Worm (Caenorhabditis elegans) whole organism, late embryonic: Measurements from ENCODE around the gene srz-97.

ENCODE experiments used
- C38D4.7 ChIP-seq: fragments of 200-800 bp; sonication (Bioruptor generic); optimal IDR thresholded peaks from 2 replicates; lab custom pipeline; 2018; ENCODE audit warnings: mild to moderate bottlenecking, missing genetic modification characterization, moderate library complexity, missing compliant biosample characterization
- K02D7.2 ChIP-seq: sonication (generic microtip); optimal IDR thresholded peaks from 2 replicates; lab custom pipeline; 2017; ENCODE audit warnings: mild to moderate bottlenecking, missing genetic modification characterization, missing compliant biosample characterization
- K09A11.1 ChIP-seq: sonication (generic microtip); optimal IDR thresholded peaks from 2 replicates; lab custom pipeline; 2017; ENCODE audit warnings: antibody characterized with exemption, mild to moderate bottlenecking, missing genetic modification characterization, missing compliant biosample characterization; ENCODE audit not compliant: insufficient read depth
- T23F11.4 ChIP-seq: fragments of 200-800 bp; sonication (Bioruptor generic); optimal IDR thresholded peaks from 2 replicates; lab custom pipeline; 2018; ENCODE audit warnings: mild to moderate bottlenecking, missing genetic modification characterization, missing compliant biosample characterization
- Y22D7AL.16 ChIP-seq: sonication (generic microtip); optimal IDR thresholded peaks from 2 replicates; lab custom pipeline; 2016; ENCODE audit warnings: missing genetic modification characterization, missing compliant biosample characterization
- ceh-14 ChIP-seq: sonication (generic microtip); optimal IDR thresholded peaks from 2 replicates; lab custom pipeline; 2016; ENCODE audit warnings: missing genotype, missing genetic modification characterization, missing compliant biosample characterization
- ceh-18 ChIP-seq: sonication (generic microtip); optimal IDR thresholded peaks from 2 replicates; lab custom pipeline; 2016; ENCODE audit warnings: missing genetic modification characterization, missing compliant biosample characterization
- ceh-19 ChIP-seq: fragments of 200-800 bp; sonication (Bioruptor generic); optimal IDR thresholded peaks from 2 replicates; lab custom pipeline; 2018; ENCODE audit warnings: mild to moderate bottlenecking, missing genetic modification characterization, missing compliant biosample characterization
- ceh-31 ChIP-seq: sonication (generic microtip); optimal IDR thresholded peaks from 2 replicates; lab custom pipeline; 2016; ENCODE audit warnings: missing genetic modification characterization, missing compliant biosample characterization
- ceh-34 ChIP-seq: sonication (generic microtip); optimal IDR thresholded peaks from 2 replicates; lab custom pipeline; 2016; ENCODE audit warnings: mild to moderate bottlenecking, missing genetic modification characterization, missing compliant biosample characterization
- ceh-45 ChIP-seq: fragments of 200-800 bp; sonication (Bioruptor generic); IDR thresholded peaks from 2 replicates; pipeline ENCODE4 v1.3.6; 2022; ENCODE audit warnings: missing genetic modification reagents, missing genetic modification characterization, missing compliant biosample characterization
- ceh-48 ChIP-seq: sonication (generic microtip); optimal IDR thresholded peaks from 2 replicates; lab custom pipeline; 2016; ENCODE audit warnings: missing genetic modification characterization, inconsistent platforms, missing compliant biosample characterization
- ceh-6 ChIP-seq: fragments of 200-800 bp; sonication (Bioruptor generic); optimal IDR thresholded peaks from 2 replicates; lab custom pipeline; 2018; ENCODE audit warnings: mild to moderate bottlenecking, missing genetic modification characterization, missing compliant biosample characterization
- ceh-9 ChIP-seq: sonication (generic microtip); optimal IDR thresholded peaks from 2 replicates; lab custom pipeline; 2016; ENCODE audit warnings: mild to moderate bottlenecking, missing genetic modification characterization, inconsistent platforms, missing compliant biosample characterization
- eyg-1 ChIP-seq: sonication (generic microtip); optimal IDR thresholded peaks from 2 replicates; lab custom pipeline; 2016; ENCODE audit warnings: missing genotype, missing genetic modification characterization, missing compliant biosample characterization
- fax-1 ChIP-seq: sonication (generic microtip); optimal IDR thresholded peaks from 2 replicates; lab custom pipeline; 2016; ENCODE audit warnings: missing genotype, missing genetic modification characterization, missing compliant biosample characterization
- fkh-10 ChIP-seq: fragments of 150-350 bp; optimal IDR thresholded peaks from 2 replicates; lab custom pipeline; 2014; ENCODE audit warnings: missing biosample characterization, missing genetic modification reagents, missing genetic modification characterization
- fkh-6 ChIP-seq: sonication (generic microtip); optimal IDR thresholded peaks from 2 replicates; lab custom pipeline; 2016; ENCODE audit warnings: missing genetic modification characterization, missing compliant biosample characterization
- hlh-8 ChIP-seq: sonication (generic microtip); optimal IDR thresholded peaks from 2 replicates; lab custom pipeline; 2016; ENCODE audit warnings: missing genotype, missing genetic modification characterization, missing compliant biosample characterization
- lim-6 ChIP-seq: sonication (generic microtip); optimal IDR thresholded peaks from 2 replicates; lab custom pipeline; 2016; ENCODE audit warnings: missing genetic modification characterization, missing compliant biosample characterization
- lin-11 ChIP-seq: fragments of 200-800 bp; sonication (Bioruptor generic); optimal IDR thresholded peaks from 2 replicates; lab custom pipeline; 2018; ENCODE audit warnings: mild to moderate bottlenecking, missing genetic modification characterization, missing compliant biosample characterization
- nhr-11 ChIP-seq: fragments of 150-350 bp; optimal IDR thresholded peaks from 2 replicates; lab custom pipeline; 2014; ENCODE audit warnings: missing biosample characterization, missing genetic modification characterization
- npax-4 ChIP-seq: sonication (generic microtip); optimal IDR thresholded peaks from 2 replicates; lab custom pipeline; 2016; ENCODE audit warnings: missing genetic modification characterization, missing compliant biosample characterization
- pag-3 ChIP-seq: sonication (generic microtip); optimal IDR thresholded peaks from 2 replicates; lab custom pipeline; 2016; ENCODE audit warnings: missing compliant biosample characterization, missing genetic modification characterization, borderline replicate concordance
- pat-9 ChIP-seq: fragments of 200-800 bp; sonication (Bioruptor generic); optimal IDR thresholded peaks from 2 replicates; lab custom pipeline; 2018; ENCODE audit warnings: mild to moderate bottlenecking, missing genetic modification characterization, moderate library complexity, missing compliant biosample characterization
- pha-4 ChIP-seq: fragments of 150-350 bp; optimal IDR thresholded peaks from 2 replicates; lab custom pipeline; 2018; ENCODE audit warnings: missing biosample characterization, missing genetic modification reagents, missing genetic modification characterization
- pqm-1 ChIP-seq: sonication (generic microtip); optimal IDR thresholded peaks from 2 replicates; lab custom pipeline; 2016; ENCODE audit warnings: missing genetic modification characterization, missing compliant biosample characterization
- ref-2 ChIP-seq: sonication (generic microtip); optimal IDR thresholded peaks from 2 replicates; lab custom pipeline; 2016; ENCODE audit warnings: missing genetic modification characterization, missing compliant biosample characterization
- sdc-2 ChIP-seq: sonication (generic microtip); optimal IDR thresholded peaks from 2 replicates; lab custom pipeline; 2016; ENCODE audit warnings: missing genotype, missing genetic modification characterization, missing compliant biosample characterization
- sox-2 ChIP-seq: fragments of 200-800 bp; sonication (Bioruptor generic); IDR thresholded peaks from 2 replicates; pipeline ENCODE4 v1.3.6; 2022; ENCODE audit warnings: missing genetic modification reagents, missing genetic modification characterization, missing compliant biosample characterization
- sox-4 ChIP-seq: sonication (generic microtip); optimal IDR thresholded peaks from 2 replicates; lab custom pipeline; 2017; ENCODE audit warnings: mild to moderate bottlenecking, missing genetic modification characterization, inconsistent platforms, missing compliant biosample characterization
- tbx-2 ChIP-seq: sonication (generic microtip); optimal IDR thresholded peaks from 2 replicates; lab custom pipeline; 2016; ENCODE audit warnings: missing genetic modification characterization, missing compliant biosample characterization
- tbx-7 ChIP-seq: sonication (generic microtip); optimal IDR thresholded peaks from 2 replicates; lab custom pipeline; 2016; ENCODE audit warnings: missing genotype, missing genetic modification characterization, missing compliant biosample characterization
- ttx-3 ChIP-seq: sonication (generic microtip); optimal IDR thresholded peaks from 2 replicates; lab custom pipeline; 2016; ENCODE audit warnings: missing genetic modification reagents, missing genetic modification characterization, missing compliant biosample characterization
- unc-42 ChIP-seq: sonication (generic microtip); optimal IDR thresholded peaks from 2 replicates; lab custom pipeline; 2016; ENCODE audit warnings: missing genotype, missing genetic modification characterization, missing compliant biosample characterization
- unc-55 ChIP-seq: sonication (generic microtip); optimal IDR thresholded peaks from 2 replicates; lab custom pipeline; 2017; ENCODE audit warnings: missing biosample characterization, missing genetic modification reagents, missing genetic modification characterization

srz-97 gene

DNA sequence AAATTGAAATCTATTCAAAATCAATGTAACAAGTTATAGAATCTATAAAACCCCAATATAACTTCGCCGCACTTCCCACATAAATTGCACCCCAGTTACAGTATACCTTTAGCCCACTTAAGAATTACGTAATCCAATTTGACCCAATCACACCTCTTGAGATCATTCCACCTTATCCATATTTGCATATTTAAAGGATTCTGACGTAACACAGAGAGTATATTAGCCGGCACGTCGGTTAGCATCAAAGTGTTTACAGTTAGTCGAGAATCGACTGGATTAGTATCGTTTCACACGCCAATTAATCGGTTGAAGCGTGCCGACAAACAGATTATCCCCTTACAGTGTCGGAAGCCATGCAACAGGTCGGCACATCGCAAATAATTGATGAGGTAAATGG lies 34.5 kb downstream of the srz-97 start:
- no peak for TF ChIP-seq eyg-1 (tag; lab: Kevin White, UChicago)
- no peak for TF ChIP-seq npax-4 (tag; lab: Kevin White, UChicago)
- TF ChIP-seq ref-2 (tag; lab: Kevin White, UChicago), result no peak
- TF ChIP-seq ceh-18 (tag; lab: Kevin White, UChicago), result no peak
- no peak for TF ChIP-seq fkh-6
- TF ChIP-seq tbx-7 (tag; lab: Kevin White, UChicago), result no peak
- TF ChIP-seq sox-2 (GFP tag; lab: Robert Waterston, UW), result no peak
- TF ChIP-seq fkh-10 (GFP tag; lab: Kevin White, UChicago), result no peak
- TF ChIP-seq fax-1 (tag; lab: Kevin White, UChicago), result no peak
- no peak for TF ChIP-seq pag-3
- TF ChIP-seq K02D7.2 (tag; lab: Kevin White, UChicago), result no peak
- TF ChIP-seq ceh-48, result no peak
- TF ChIP-seq sox-4 (tag; lab: Kevin White, UChicago), result no peak
- no peak for TF ChIP-seq tbx-2 (tag; lab: Kevin White, UChicago)
- no peak for TF ChIP-seq hlh-8 (tag; lab: Kevin White, UChicago)
- TF ChIP-seq ceh-45 (GFP tag; lab: Robert Waterston, UW), result no peak

DNA sequence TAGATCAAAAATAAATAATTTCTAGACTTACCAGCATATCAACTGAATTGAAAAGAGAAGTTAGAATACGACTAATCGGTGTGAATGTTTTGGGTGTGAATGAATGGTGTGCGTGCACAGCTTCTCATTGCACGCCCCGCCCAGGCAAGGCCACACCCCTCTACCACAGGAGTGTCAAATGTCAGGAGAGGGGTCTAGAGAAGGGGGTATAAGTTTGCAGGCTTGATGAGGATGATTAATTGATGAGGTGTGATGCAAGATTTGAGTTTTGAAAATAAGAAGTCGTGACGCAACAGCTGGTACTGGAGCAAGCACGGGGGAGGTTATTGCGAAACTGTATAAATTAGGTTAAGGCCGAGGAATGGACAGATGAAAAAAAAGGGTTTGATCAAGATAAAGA lies 35.8 kb downstream of the srz-97 start, which contains the start of gene egl-1:
Gene egl-1, minus strand, starts transcription at position 101 of the 400 bp plus-strand sequence.
- TF ChIP-seq ref-2 (tag; lab: Kevin White, UChicago) (peak; percentile 17), pat-9 (tag; lab: Kevin White, UChicago) (no peak)

DNA sequence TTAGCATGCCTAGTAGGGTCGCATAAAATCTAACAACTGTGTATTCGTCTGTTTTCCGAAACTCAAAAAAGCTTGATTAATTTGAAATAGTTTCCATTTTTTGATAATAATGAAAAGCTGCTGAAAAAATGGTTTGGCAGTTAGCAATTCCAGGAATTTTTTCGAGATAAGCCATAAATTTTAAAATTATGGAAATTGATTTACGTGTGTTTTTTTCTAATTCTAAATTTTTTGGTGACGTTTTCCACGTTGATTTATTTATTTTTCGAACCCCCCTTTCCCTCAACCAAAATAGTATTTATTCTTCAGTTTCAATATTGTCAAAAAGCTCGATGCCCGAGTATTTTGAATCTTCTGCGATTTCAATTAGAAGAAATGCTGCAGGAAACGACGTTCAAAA lies 39.2 kb downstream of the srz-97 start, which contains the start of gene F23B12.1:
Gene F23B12.1, plus strand, starts transcription at position 301 of the 400 bp plus-strand sequence.
- TF ChIP-seq pat-9 (tag; lab: Kevin White, UChicago) (no peak), ceh-34 (tag; lab: Kevin White, UChicago) (no peak), K02D7.2 (tag; lab: Kevin White, UChicago) (no peak), lim-6 (tag; lab: Kevin White, UChicago) (no peak), tbx-2 (tag; lab: Kevin White, UChicago) (no peak), ceh-14 (tag; lab: Kevin White, UChicago) (no peak), ceh-6 (GFP tag; lab: Kevin White, UChicago) (no peak), ttx-3 (no peak)

DNA sequence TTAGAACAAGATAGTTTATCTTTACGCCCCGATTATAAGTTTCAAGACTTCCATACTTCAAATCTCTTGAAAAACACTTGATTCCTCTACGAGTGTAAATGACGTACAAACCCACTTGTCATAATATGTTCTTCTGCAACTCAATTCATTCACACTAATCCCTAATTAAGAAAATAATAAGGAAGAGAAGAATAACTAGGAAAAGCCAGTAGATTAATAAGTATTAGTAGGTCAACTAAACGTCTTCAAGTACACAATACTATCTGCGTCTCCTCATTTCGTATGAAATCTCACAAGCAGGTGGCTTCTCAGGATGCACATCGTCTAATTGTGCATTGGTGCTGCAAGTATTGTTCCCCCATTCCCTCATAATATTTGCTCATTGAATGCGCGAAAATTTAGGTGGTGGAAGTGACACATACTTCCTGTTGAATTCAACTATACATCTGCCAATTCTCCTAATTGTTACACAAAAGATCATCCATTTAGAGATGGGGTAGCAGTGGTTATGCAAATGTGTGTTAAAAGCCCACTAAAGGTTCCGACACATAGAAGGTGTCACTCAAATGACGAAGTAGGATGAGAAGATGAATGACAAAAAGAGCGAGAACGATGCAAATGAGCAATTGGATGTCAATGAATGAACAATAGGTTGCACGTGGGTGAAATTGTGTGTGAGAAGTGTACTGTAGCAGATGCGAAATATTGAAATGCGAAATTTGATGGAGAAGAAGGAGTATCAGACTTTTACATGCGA lies 40.8 kb downstream of the srz-97 start:
- no peak for TF ChIP-seq hlh-8 (tag; lab: Kevin White, UChicago)
- TF ChIP-seq unc-42 (tag; lab: Kevin White, UChicago), result peak; percentile 21
- TF ChIP-seq pqm-1 (tag; lab: Kevin White, UChicago), result no peak
- peak; percentile 47; the same call in 1 of the 2 replicates for TF ChIP-seq sox-2 (GFP tag; lab: Robert Waterston, UW)
- TF ChIP-seq tbx-7 (tag; lab: Kevin White, UChicago), result no peak
- TF ChIP-seq C38D4.7 (GFP tag; lab: Kevin White, UChicago), result no peak
- no peak for TF ChIP-seq pat-9 (tag; lab: Kevin White, UChicago)
- TF ChIP-seq pha-4 (tag; lab: Kevin White, UChicago), result no peak
- no peak for TF ChIP-seq nhr-11
- TF ChIP-seq fkh-6, result no peak
- TF ChIP-seq K09A11.1 (tag; lab: Kevin White, UChicago), result no peak
- peak; percentile 23 for TF ChIP-seq ceh-31 (tag; lab: Kevin White, UChicago)
- TF ChIP-seq tbx-2 (tag; lab: Kevin White, UChicago), result no peak
- TF ChIP-seq sdc-2 (tag; lab: Kevin White, UChicago), result no peak
- no peak for TF ChIP-seq pag-3

DNA sequence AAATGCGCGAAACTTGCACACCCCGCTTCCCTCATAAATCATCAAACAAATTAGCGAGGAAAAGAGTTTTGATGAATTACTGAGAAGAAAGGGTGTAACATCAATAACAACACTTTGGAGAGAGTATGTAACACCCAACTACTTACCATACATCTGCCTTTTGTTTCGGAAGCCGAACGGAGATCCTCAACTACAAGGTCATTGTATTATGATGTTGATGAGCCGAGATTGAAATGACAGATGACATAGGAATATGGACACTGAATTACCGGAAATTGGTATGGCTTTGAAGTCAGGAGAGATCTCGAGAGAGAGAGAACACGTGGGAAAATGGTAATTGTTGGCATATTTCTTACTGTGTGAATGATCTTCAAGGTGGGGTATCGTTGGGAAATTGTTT lies 42.0 kb downstream of the srz-97 start:
- TF ChIP-seq ceh-9 (tag; lab: Kevin White, UChicago) (no peak), sox-2 (GFP tag; lab: Robert Waterston, UW) (peak; percentile 26), ceh-19 (no peak), lin-11 (tag; lab: Kevin White, UChicago) (no peak), K09A11.1 (tag; lab: Kevin White, UChicago) (no peak), T23F11.4 (GFP tag; lab: Kevin White, UChicago) (no peak), Y22D7AL.16 (tag; lab: Kevin White, UChicago) (no peak), unc-55 (GFP tag; lab: Kevin White, UChicago) (no peak)
